Fruit fly (Drosophila melanogaster) whole organism, embryonic: Measurements from ENCODE around the gene NimC1.

Source experiments
- Abd-B ChIP-seq: fragments of 200-800 bp; sonication (Bioruptor generic); optimal IDR thresholded peaks from 2 replicates; lab custom pipeline; 2018; ENCODE audit warnings: missing biosample characterization, mild to moderate bottlenecking, missing genetic modification characterization, moderate library complexity
- B-H2 ChIP-seq: fragments of 200-800 bp; sonication (Bioruptor generic); optimal IDR thresholded peaks from 2 replicates; lab custom pipeline; 2018; ENCODE audit warnings: missing biosample characterization, mild to moderate bottlenecking, missing genetic modification characterization
- Bdp1 ChIP-seq: fragments of 200-800 bp; sonication (Bioruptor generic); optimal IDR thresholded peaks from 3 replicates; lab custom pipeline; 2016; ENCODE audit warnings: missing biosample characterization, missing genetic modification characterization
- CG10959 ChIP-seq: fragments of 200-800 bp; sonication (Bioruptor generic); IDR thresholded peaks from 2 replicates; pipeline ENCODE4 v1.3.6; 2022; ENCODE audit warnings: missing biosample characterization, missing genetic modification characterization
- CG11504 ChIP-seq: fragments of 200-800 bp; sonication (Bioruptor generic); optimal IDR thresholded peaks from 3 replicates; lab custom pipeline; 2019; ENCODE audit warnings: missing biosample characterization, mild to moderate bottlenecking, missing genetic modification characterization, moderate library complexity
- CG11695 ChIP-seq: fragments of 200-800 bp; sonication (Bioruptor generic); IDR thresholded peaks from 3 replicates; pipeline ENCODE4 v1.3.6; 2022; ENCODE audit warnings: missing biosample characterization, missing genetic modification characterization
- CG12659 ChIP-seq: fragments of 200-800 bp; sonication (Bioruptor generic); optimal IDR thresholded peaks from 3 replicates; lab custom pipeline; 2017; ENCODE audit warnings: mild to moderate bottlenecking, missing biosample characterization, missing genetic modification reagents, missing genetic modification characterization
- CG12744 ChIP-seq: fragments of 200-800 bp; sonication (Bioruptor generic); optimal IDR thresholded peaks from 2 replicates; lab custom pipeline; 2016; ENCODE audit warnings: missing biosample characterization, missing genetic modification characterization
- CG12942 ChIP-seq: fragments of 200-800 bp; sonication (Bioruptor generic); optimal IDR thresholded peaks from 3 replicates; lab custom pipeline; 2016; ENCODE audit warnings: missing biosample characterization, missing genetic modification characterization
- CG16813 ChIP-seq: fragments of 200-800 bp; sonication (Bioruptor generic); IDR thresholded peaks from 3 replicates; pipeline ENCODE4 v1.3.6; 2022; ENCODE audit warnings: missing biosample characterization, missing genetic modification characterization; ENCODE audit not compliant: partially characterized antibody
- CG17829 ChIP-seq: fragments of 200-800 bp; optimal IDR thresholded peaks from 2 replicates; lab custom pipeline; 2019; ENCODE audit warnings: missing biosample characterization, mild to moderate bottlenecking, missing genetic modification characterization, moderate library complexity
- CG2712 ChIP-seq: fragments of 200-800 bp; optimal IDR thresholded peaks from 3 replicates; lab custom pipeline; 2019; ENCODE audit warnings: missing biosample characterization, mild to moderate bottlenecking, missing genetic modification characterization, moderate library complexity
- CG3995 ChIP-seq: fragments of 200-800 bp; sonication (Bioruptor generic); optimal IDR thresholded peaks from 3 replicates; lab custom pipeline; 2016; ENCODE audit warnings: missing biosample characterization, missing genetic modification characterization
- CG4854 ChIP-seq: fragments of 200-800 bp; sonication (Bioruptor generic); optimal IDR thresholded peaks from 2 replicates; lab custom pipeline; 2016; ENCODE audit warnings: missing biosample characterization, missing genetic modification characterization, inconsistent platforms
- CG5180 ChIP-seq: fragments of 200-800 bp; sonication (Bioruptor generic); optimal IDR thresholded peaks from 3 replicates; lab custom pipeline; 2017; ENCODE audit warnings: missing biosample characterization, missing genetic modification characterization, mild to moderate bottlenecking, moderate library complexity, missing genetic modification reagents
- CG7745 ChIP-seq: fragments of 200-800 bp; sonication (Bioruptor generic); optimal IDR thresholded peaks from 2 replicates; lab custom pipeline; 2018; ENCODE audit warnings: missing biosample characterization, mild to moderate bottlenecking, missing genetic modification characterization, moderate library complexity
- CG8089 ChIP-seq: fragments of 200-800 bp; sonication (Bioruptor generic); optimal IDR thresholded peaks from 3 replicates; lab custom pipeline; 2016; ENCODE audit warnings: missing biosample characterization, missing genetic modification characterization
- CG8359 ChIP-seq: fragments of 200-800 bp; sonication (Bioruptor generic); optimal IDR thresholded peaks from 2 replicates; lab custom pipeline; 2017; ENCODE audit warnings: missing biosample characterization, mild to moderate bottlenecking, missing genetic modification characterization, borderline replicate concordance
- CG8388 ChIP-seq: fragments of 200-800 bp; sonication (Bioruptor generic); optimal IDR thresholded peaks from 2 replicates; lab custom pipeline; 2019; ENCODE audit warnings: missing biosample characterization, mild to moderate bottlenecking, missing genetic modification characterization, moderate library complexity
- CG9215 ChIP-seq: fragments of 200-800 bp; sonication (Bioruptor generic); IDR thresholded peaks from 2 replicates; pipeline ENCODE4 v1.3.6; 2022; ENCODE audit warnings: missing biosample characterization, missing genetic modification characterization
- Dbx ChIP-seq: fragments of 200-800 bp; sonication (Bioruptor generic); IDR thresholded peaks from 3 replicates; pipeline ENCODE4 v1.3.6; 2022; ENCODE audit warnings: missing biosample characterization, missing genetic modification characterization
- Drgx ChIP-seq: fragments of 200-800 bp; sonication (Bioruptor generic); IDR thresholded peaks from 2 replicates; pipeline ENCODE4 v1.3.6; 2022; ENCODE audit warnings: missing biosample characterization, missing genetic modification characterization
- Ets65A ChIP-seq: fragments of 200-800 bp; sonication (Bioruptor generic); peaks from one replicate; lab custom pipeline; 2016; ENCODE audit warnings: missing biosample characterization, missing genetic modification characterization
- HLHmδ ChIP-seq: fragments of 200-800 bp; sonication (Bioruptor generic); optimal IDR thresholded peaks from 2 replicates; lab custom pipeline; 2018; ENCODE audit warnings: missing biosample characterization, mild to moderate bottlenecking, missing genetic modification characterization, moderate library complexity
- NC2α ChIP-seq: fragments of 200-800 bp; sonication (Bioruptor generic); optimal IDR thresholded peaks from 2 replicates; lab custom pipeline; 2016; ENCODE audit warnings: missing biosample characterization, missing genetic modification characterization
- Usf ChIP-seq: fragments of 200-800 bp; sonication (Bioruptor generic); optimal IDR thresholded peaks from 2 replicates; lab custom pipeline; 2017; ENCODE audit warnings: missing genotype, missing biosample characterization, missing genetic modification characterization
- bbx ChIP-seq: fragments of 200-800 bp; sonication (Bioruptor generic); IDR thresholded peaks from 2 replicates; pipeline ENCODE4 v1.3.6; 2022; ENCODE audit warnings: missing biosample characterization, missing genetic modification characterization; ENCODE audit not compliant: partially characterized antibody
- chinmo ChIP-seq: fragments of 200-800 bp; sonication (Bioruptor generic); IDR thresholded peaks from 4 replicates; pipeline ENCODE4 v1.3.6; 2022; ENCODE audit warnings: missing biosample characterization, missing genetic modification characterization; ENCODE audit not compliant: partially characterized antibody
- eyg ChIP-seq: fragments of 200-800 bp; sonication (Bioruptor generic); optimal IDR thresholded peaks from 3 replicates; lab custom pipeline; 2016; ENCODE audit warnings: missing biosample characterization, missing genetic modification characterization
- gt ChIP-seq: fragments of 200-800 bp; sonication (Bioruptor generic); IDR thresholded peaks from 2 replicates; pipeline ENCODE4 v1.3.6; 2022; ENCODE audit warnings: missing biosample characterization, missing genetic modification characterization
- nerfin-1 ChIP-seq: fragments of 200-800 bp; sonication (Bioruptor generic); optimal IDR thresholded peaks from 3 replicates; lab custom pipeline; 2019; ENCODE audit warnings: missing biosample characterization, mild to moderate bottlenecking, missing genetic modification characterization, moderate library complexity
- peb ChIP-seq: fragments of 200-800 bp; sonication (Bioruptor generic); IDR thresholded peaks from 2 replicates; pipeline ENCODE4 v1.3.6; 2022; ENCODE audit warnings: missing biosample characterization, missing genetic modification characterization
- pzg ChIP-seq: fragments of 200-800 bp; sonication (Bioruptor generic); optimal IDR thresholded peaks from 3 replicates; lab custom pipeline; 2018; ENCODE audit warnings: missing biosample characterization, mild to moderate bottlenecking, missing genetic modification characterization, moderate library complexity
- scrt ChIP-seq: fragments of 200-800 bp; sonication (Bioruptor generic); optimal IDR thresholded peaks from 2 replicates; lab custom pipeline; 2018; ENCODE audit warnings: missing biosample characterization, mild to moderate bottlenecking, missing genetic modification characterization, moderate library complexity
- sens ChIP-seq: fragments of 200-800 bp; sonication (Bioruptor generic); peaks from one replicate; lab custom pipeline; 2016; ENCODE audit warnings: missing biosample characterization, missing genetic modification characterization
- trh ChIP-seq: fragments of 200-800 bp; sonication (Bioruptor generic); optimal IDR thresholded peaks from 2 replicates; lab custom pipeline; 2016; ENCODE audit warnings: missing biosample characterization, missing genetic modification characterization
- tup ChIP-seq: fragments of 200-800 bp; sonication (Bioruptor generic); optimal IDR thresholded peaks from 2 replicates; lab custom pipeline; 2016; ENCODE audit warnings: missing biosample characterization, mild to moderate bottlenecking, missing genetic modification characterization, moderate library complexity
- wek ChIP-seq: fragments of 200-800 bp; sonication (Bioruptor generic); optimal IDR thresholded peaks from 3 replicates; lab custom pipeline; 2018; ENCODE audit warnings: missing biosample characterization, mild to moderate bottlenecking, missing genetic modification characterization, moderate library complexity

The NimC1 gene

DNA sequence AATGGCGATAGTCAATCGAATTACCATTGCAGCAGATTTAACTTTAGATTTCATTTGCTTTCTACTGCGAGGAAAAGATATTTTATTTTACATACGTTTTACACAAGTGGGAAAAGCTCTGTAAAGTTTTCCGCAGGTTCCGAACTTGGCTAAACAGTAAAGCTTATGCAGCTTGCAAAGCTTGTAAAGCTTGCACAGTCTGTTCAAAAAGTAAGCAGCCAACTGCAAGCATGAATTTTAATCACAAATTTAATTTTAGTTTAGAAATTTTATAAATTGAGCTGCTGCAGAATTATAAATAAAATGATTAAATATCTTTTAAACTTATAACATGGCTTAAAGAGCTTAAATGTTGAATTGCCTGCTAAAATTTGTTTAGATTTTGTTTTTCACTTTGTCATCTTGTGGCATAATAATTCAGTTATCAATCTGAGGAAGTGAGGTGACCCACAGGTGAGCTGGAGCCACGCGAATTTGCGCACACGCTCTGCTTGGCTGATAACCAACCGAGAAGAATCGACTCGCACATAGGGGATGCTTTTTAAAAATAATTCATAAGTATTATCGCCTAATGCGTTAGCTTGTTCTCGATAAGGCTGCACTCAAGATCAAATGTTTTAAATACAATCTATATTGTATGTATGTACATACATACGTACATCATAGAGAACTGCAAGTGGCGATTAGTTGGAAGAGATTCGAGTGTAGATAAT, 35.2 kb upstream of the NimC1 start (continued):
- TF ChIP-seq CG8388 (GFP tag; lab: Kevin White, UChicago): peak; percentile 100
- no peak for TF ChIP-seq CG17829 (tag; lab: Kevin White, UChicago)
- no peak for TF ChIP-seq CG10959 (GFP tag; lab: Robert Waterston, UW)
- TF ChIP-seq Dbx (GFP tag; lab: Robert Waterston, UW): peak; percentile 71; the same call in 2 of the 3 replicates
- TF ChIP-seq CG8359: no peak
- peak; percentile 61 for TF ChIP-seq CG2712 (tag; lab: Kevin White, UChicago)
- no peak for TF ChIP-seq CG8089 (GFP tag; lab: Kevin White, UChicago)

DNA sequence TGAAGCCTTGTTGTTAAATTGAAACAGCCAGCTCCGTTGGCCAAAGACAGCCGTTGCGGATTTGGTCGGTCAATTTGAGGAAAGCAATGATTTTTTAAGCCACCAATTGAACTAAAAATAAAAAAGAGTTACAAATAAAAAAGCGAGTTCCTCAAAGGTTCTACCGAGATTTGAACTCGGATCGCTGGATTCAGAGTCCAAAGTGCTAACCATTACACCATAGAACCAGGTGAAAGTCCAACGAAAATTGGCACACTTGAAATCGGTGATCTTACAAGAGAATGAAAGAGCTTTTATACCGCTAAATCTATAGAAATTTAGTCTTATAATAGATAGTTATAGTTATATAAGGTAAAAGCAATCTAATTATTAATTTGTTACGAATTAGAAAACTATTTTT, 33.8 kb upstream of the NimC1 start:
- TF ChIP-seq wek (GFP tag; lab: Kevin White, UChicago): no peak
- peak; percentile 32; the same call in 1 of the 3 replicates for TF ChIP-seq CG16813 (GFP tag; lab: Robert Waterston, UW)
- TF ChIP-seq Bdp1 (GFP tag; lab: Kevin White, UChicago): peak; percentile 87
- no peak for TF ChIP-seq CG10959 (GFP tag; lab: Robert Waterston, UW)
- no peak for TF ChIP-seq CG12942 (GFP tag; lab: Kevin White, UChicago)
- TF ChIP-seq nerfin-1: no peak

DNA sequence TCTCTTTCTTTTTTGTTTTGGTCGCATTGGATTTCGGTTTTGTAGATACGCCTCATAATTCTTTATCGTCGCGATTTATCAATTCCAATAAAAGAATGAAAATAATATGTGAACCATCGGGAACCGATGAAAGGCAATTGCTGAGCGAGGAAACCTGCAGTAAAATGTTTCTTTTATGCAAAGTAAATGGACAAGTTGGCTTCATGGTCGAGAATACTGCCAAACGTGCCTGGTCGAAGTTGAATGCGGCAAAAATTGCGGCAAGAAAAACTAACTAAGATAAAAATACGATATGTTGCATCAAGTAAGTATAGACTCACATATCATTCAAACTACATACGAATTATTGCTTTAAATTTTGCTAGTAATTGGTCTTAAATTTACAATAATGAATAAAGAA, 31.2 kb upstream of the NimC1 start, which contains the start of gene CG42692:
Gene CG42692 (plus strand): TSS at position 301 of the 400 bp plus-strand sequence.
- TF ChIP-seq Ets65A (GFP tag; lab: Kevin White, UChicago) (peak; percentile 10), CG4854 (GFP tag; lab: Kevin White, UChicago) (no peak), sens (GFP tag; lab: Kevin White, UChicago) (peak; percentile 7)

- no peak for TF ChIP-seq CG12744 (GFP tag; lab: Kevin White, UChicago)
- peak; percentile 53 for TF ChIP-seq scrt
- 0 out of 4 replicates have a peak, but pooled peaks have one; percentile 13 for TF ChIP-seq chinmo (GFP tag; lab: Robert Waterston, UW)
- peak; percentile 77 for TF ChIP-seq CG11504 (tag; lab: Kevin White, UChicago)
Measured at dm6 chr2L:14001887-14002286, 25.3 kb upstream of the NimC1 start.

DNA sequence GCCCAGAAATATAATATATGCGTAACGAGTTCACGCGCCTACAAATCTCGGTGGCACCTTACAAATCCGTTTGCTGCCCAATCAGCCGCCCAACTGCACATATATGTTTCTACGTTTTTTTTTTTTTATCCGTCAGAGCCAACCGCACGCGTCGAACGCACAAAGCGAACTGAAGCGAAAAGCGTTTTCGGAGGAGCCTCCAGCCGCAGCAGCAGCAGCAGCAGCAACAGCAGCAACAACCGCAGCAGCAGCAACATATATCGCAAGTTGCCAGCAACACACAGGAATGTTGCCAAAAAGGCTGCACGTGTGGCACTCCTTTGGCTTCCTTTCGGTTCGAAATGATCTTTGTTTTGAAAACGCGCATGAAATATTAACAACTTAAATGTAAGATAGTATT, 24.5 kb upstream of the NimC1 start, which contains the start of gene rk:
Gene rk (minus strand): TSS at position 171 of the 400 bp plus-strand sequence.
- TF ChIP-seq peb (GFP tag; lab: Robert Waterston, UW) (no peak), CG9215 (GFP tag; lab: Robert Waterston, UW) (peak; percentile 10; the same call in 1 of the 2 replicates), CG11504 (tag; lab: Kevin White, UChicago) (peak; percentile 95)

dm6 chr2L:13998952-13999351, 22.4 kb upstream of the NimC1 start:
- TF ChIP-seq Ets65A (GFP tag; lab: Kevin White, UChicago) (peak; percentile 92), CG3995 (no peak), CG11695 (GFP tag; lab: Robert Waterston, UW) (no peak), CG7745 (tag; lab: Kevin White, UChicago) (no peak), bbx (no peak), NC2α (GFP tag; lab: Kevin White, UChicago) (no peak), Drgx (GFP tag; lab: Robert Waterston, UW) (peak; percentile 68; the same call in 1 of the 2 replicates)

DNA sequence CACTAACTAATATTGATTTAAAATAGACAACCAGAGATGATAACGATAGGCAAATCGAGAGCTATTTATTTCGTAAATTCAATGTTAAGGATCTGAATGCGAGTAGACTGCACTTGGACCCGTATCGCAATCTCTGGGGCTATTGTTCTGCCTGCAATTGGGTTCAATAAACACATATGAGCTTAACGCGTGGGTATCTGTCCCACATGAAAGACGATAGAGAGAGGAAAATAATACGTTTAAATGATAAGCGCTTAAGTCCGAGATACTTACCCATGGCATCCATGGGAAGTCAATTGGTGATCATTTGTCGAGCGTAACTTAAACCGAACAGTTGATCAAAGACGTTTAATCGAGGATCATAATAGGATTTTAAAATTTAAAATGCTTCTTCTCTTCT, 3.3 kb upstream of the NimC1 start, which contains the start of gene NimC2:
Gene NimC2 (plus strand): TSS at position 301 of the 400 bp plus-strand sequence.
- TF ChIP-seq CG5180 (GFP tag; lab: Kevin White, UChicago) (no peak), eyg (no peak), tup (GFP tag; lab: Kevin White, UChicago) (no peak), pzg (GFP tag; lab: Kevin White, UChicago) (no peak), B-H2 (GFP tag; lab: Kevin White, UChicago) (no peak), CG12659 (GFP tag; lab: Kevin White, UChicago) (no peak), Abd-B (GFP tag; lab: Kevin White, UChicago) (no peak), Usf (GFP tag; lab: Kevin White, UChicago) (no peak), HLHmδ (GFP tag; lab: Kevin White, UChicago) (no peak), trh (GFP tag; lab: Kevin White, UChicago) (no peak), gt (GFP tag; lab: Robert Waterston, UW) (no peak)
